Fruit fly (Drosophila melanogaster): Measurements from ENCODE around the gene CG2616.

DNA sequence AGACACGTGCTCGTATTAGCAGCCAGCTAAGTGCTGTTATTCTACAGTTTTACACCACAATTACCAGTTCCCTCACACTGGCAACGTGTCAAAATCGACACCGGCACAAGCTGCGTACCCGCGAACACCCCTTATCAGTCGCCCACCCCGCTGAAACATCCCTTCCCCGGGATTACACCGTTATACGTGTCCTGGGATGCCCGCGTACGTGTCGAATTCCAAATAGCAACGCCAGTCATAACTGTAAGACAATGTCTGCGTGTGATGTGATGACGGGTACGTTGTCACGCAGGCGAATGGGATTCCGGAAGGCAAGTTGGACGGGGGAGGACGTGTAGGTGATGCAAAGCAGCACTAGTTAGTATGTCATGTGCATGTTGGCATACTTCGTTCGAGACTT, 2.2 kb upstream of the CG2616 start:
- TF ChIP-seq CG8478 (optimal IDR thresholded peaks at IDR 0.05), result no peak
- TF ChIP-seq CTCF (optimal IDR thresholded peaks at IDR 0.05), result no peak

All from S2 (cell line).